Worm (Caenorhabditis elegans) whole organism, L3 larva: ENCODE measurements around the gene ubq-1.

Source experiments
- R02D3.7 ChIP-seq: fragments of 150-350 bp; optimal IDR thresholded peaks from 2 replicates; lab custom pipeline; 2014; ENCODE audit warnings: missing biosample characterization, missing genetic modification characterization
- aly-2 ChIP-seq: fragments of 150-350 bp; optimal IDR thresholded peaks from 2 replicates; lab custom pipeline; 2014; ENCODE audit warnings: missing biosample characterization, missing genetic modification characterization
- ama-1 ChIP-seq: fragments of 150-350 bp; optimal IDR thresholded peaks from 2 replicates; lab custom pipeline; 2018
- ceh-16 ChIP-seq: sonication (generic microtip); optimal IDR thresholded peaks from 2 replicates; lab custom pipeline; 2017; ENCODE audit warnings: missing biosample characterization, missing genetic modification characterization
- ceh-28 ChIP-seq: fragments of 150-350 bp; optimal IDR thresholded peaks from 2 replicates; lab custom pipeline; 2014; ENCODE audit warnings: missing biosample characterization, missing genetic modification reagents, missing genetic modification characterization
- ceh-82 ChIP-seq: fragments of 150-350 bp; optimal IDR thresholded peaks from 2 replicates; lab custom pipeline; 2014; ENCODE audit warnings: missing biosample characterization, missing genetic modification characterization
- ceh-9 ChIP-seq: sonication (generic microtip); optimal IDR thresholded peaks from 2 replicates; lab custom pipeline; 2018; ENCODE audit warnings: missing biosample characterization, missing genetic modification characterization
- daf-12 ChIP-seq: fragments of 150-350 bp; optimal IDR thresholded peaks from 2 replicates; lab custom pipeline; 2014; ENCODE audit warnings: missing biosample characterization, missing genetic modification reagents, missing genetic modification characterization
- egl-27 ChIP-seq: sonication (generic microtip); optimal IDR thresholded peaks from 4 replicates; lab custom pipeline; 2017; ENCODE audit warnings: missing biosample characterization, missing genetic modification reagents, missing genetic modification characterization
- egl-5 ChIP-seq: fragments of 150-350 bp; optimal IDR thresholded peaks from 2 replicates; lab custom pipeline; 2017; ENCODE audit warnings: missing biosample characterization, missing genetic modification reagents, missing genetic modification characterization, inconsistent platforms
- elt-1 ChIP-seq: fragments of 150-350 bp; optimal IDR thresholded peaks from 2 replicates; lab custom pipeline; 2014; ENCODE audit warnings: missing biosample characterization, missing genetic modification characterization
- elt-2 ChIP-seq: sonication (generic microtip); optimal IDR thresholded peaks from 2 replicates; lab custom pipeline; 2016; ENCODE audit warnings: missing genetic modification reagents, mild to moderate bottlenecking, missing genetic modification characterization, missing compliant biosample characterization
- fkh-2 ChIP-seq: fragments of 150-350 bp; optimal IDR thresholded peaks from 2 replicates; lab custom pipeline; 2014; ENCODE audit warnings: missing biosample characterization, missing genetic modification reagents, missing genetic modification characterization
- fos-1 ChIP-seq: fragments of 150-350 bp; optimal IDR thresholded peaks from 2 replicates; lab custom pipeline; 2014; ENCODE audit warnings: missing biosample characterization, missing genetic modification characterization
- hmg-11 ChIP-seq: sonication (generic microtip); optimal IDR thresholded peaks from 2 replicates; lab custom pipeline; 2016; ENCODE audit warnings: missing genetic modification characterization, missing compliant biosample characterization
- jun-1 ChIP-seq: fragments of 150-350 bp; optimal IDR thresholded peaks from 2 replicates; lab custom pipeline; 2014; ENCODE audit warnings: missing biosample characterization, missing genetic modification reagents, missing genetic modification characterization
- lin-15B ChIP-seq: fragments of 150-350 bp; optimal IDR thresholded peaks from 2 replicates; lab custom pipeline; 2014; ENCODE audit warnings: missing biosample characterization, missing genetic modification characterization
- lin-39 ChIP-seq: fragments of 150-350 bp; optimal IDR thresholded peaks from 2 replicates; lab custom pipeline; 2018; ENCODE audit warnings: missing biosample characterization, missing genetic modification reagents, missing genetic modification characterization
- lsy-12 ChIP-seq: sonication (generic microtip); optimal IDR thresholded peaks from 2 replicates; lab custom pipeline; 2016; ENCODE audit warnings: mild to moderate bottlenecking, missing genetic modification characterization, missing compliant biosample characterization
- mdl-1 ChIP-seq: fragments of 150-350 bp; optimal IDR thresholded peaks from 2 replicates; lab custom pipeline; 2014; ENCODE audit warnings: missing biosample characterization, missing genetic modification characterization
- mml-1 ChIP-seq: fragments of 150-350 bp; sonication (generic microtip); optimal IDR thresholded peaks from 3 replicates; lab custom pipeline; 2014; ENCODE audit warnings: missing biosample characterization, missing genetic modification characterization
- nfya-1 ChIP-seq: sonication (generic microtip); optimal IDR thresholded peaks from 2 replicates; lab custom pipeline; 2017; ENCODE audit warnings: missing genetic modification characterization, mild to moderate bottlenecking, missing compliant biosample characterization, antibody characterized with exemption, moderate library complexity; ENCODE audit not compliant: insufficient read depth
- nhr-11 ChIP-seq: fragments of 150-350 bp; optimal IDR thresholded peaks from 2 replicates; lab custom pipeline; 2014; ENCODE audit warnings: missing biosample characterization, missing genetic modification characterization
- nhr-23 ChIP-seq: fragments of 150-350 bp; optimal IDR thresholded peaks from 2 replicates; lab custom pipeline; 2014; ENCODE audit warnings: missing biosample characterization, missing genetic modification reagents, missing genetic modification characterization
- nhr-25 ChIP-seq: sonication (generic microtip); optimal IDR thresholded peaks from 2 replicates; lab custom pipeline; 2017; ENCODE audit warnings: missing biosample characterization, missing genetic modification characterization
- nhr-28 ChIP-seq: fragments of 150-350 bp; optimal IDR thresholded peaks from 2 replicates; lab custom pipeline; 2014; ENCODE audit warnings: missing biosample characterization, missing genetic modification characterization
- nhr-43 ChIP-seq: sonication (generic microtip); optimal IDR thresholded peaks from 2 replicates; lab custom pipeline; 2016; ENCODE audit warnings: mild to moderate bottlenecking, missing genetic modification characterization, missing compliant biosample characterization; ENCODE audit not compliant: poor library complexity, severe bottlenecking
- nhr-67 ChIP-seq: fragments of 150-350 bp; optimal IDR thresholded peaks from 2 replicates; lab custom pipeline; 2014; ENCODE audit warnings: missing biosample characterization, missing genetic modification characterization
- nhr-76 ChIP-seq: fragments of 150-350 bp; sonication (generic microtip); optimal IDR thresholded peaks from 5 replicates; lab custom pipeline; 2014; ENCODE audit warnings: missing biosample characterization, missing genetic modification characterization
- nhr-77 ChIP-seq: fragments of 150-350 bp; optimal IDR thresholded peaks from 2 replicates; lab custom pipeline; 2014; ENCODE audit warnings: missing biosample characterization, missing genetic modification characterization
- pha-4 ChIP-seq: fragments of 150-350 bp; optimal IDR thresholded peaks from 2 replicates; lab custom pipeline; 2014; ENCODE audit warnings: missing biosample characterization, missing genetic modification reagents, missing genetic modification characterization
- sea-2 ChIP-seq: fragments of 150-350 bp; sonication (generic microtip); optimal IDR thresholded peaks from 4 replicates; lab custom pipeline; 2014; ENCODE audit warnings: missing biosample characterization, missing genetic modification reagents, missing genetic modification characterization
- skn-1 ChIP-seq: fragments of 150-350 bp; optimal IDR thresholded peaks from 2 replicates; lab custom pipeline; 2014; ENCODE audit warnings: missing biosample characterization, missing genetic modification characterization
- snpc-4 ChIP-seq: fragments of 150-350 bp; optimal IDR thresholded peaks from 2 replicates; lab custom pipeline; 2014; ENCODE audit warnings: missing biosample characterization, missing genetic modification characterization
- tbx-2 ChIP-seq: sonication (generic microtip); optimal IDR thresholded peaks from 2 replicates; lab custom pipeline; 2016; ENCODE audit warnings: mild to moderate bottlenecking, missing genetic modification characterization, missing compliant biosample characterization
- unc-39 ChIP-seq: sonication (generic microtip); optimal IDR thresholded peaks from 4 replicates; lab custom pipeline; 2017; ENCODE audit warnings: missing biosample characterization, missing genetic modification characterization
- unc-62 ChIP-seq: fragments of 150-350 bp; sonication (generic microtip); optimal IDR thresholded peaks from 4 replicates; lab custom pipeline; 2014; ENCODE audit warnings: missing biosample characterization, missing genetic modification reagents, missing genetic modification characterization
- zag-1 ChIP-seq: fragments of 150-350 bp; optimal IDR thresholded peaks from 2 replicates; lab custom pipeline; 2014; ENCODE audit warnings: missing biosample characterization, missing genetic modification characterization
- ztf-11 ChIP-seq: fragments of 150-350 bp; optimal IDR thresholded peaks from 2 replicates; lab custom pipeline; 2014; ENCODE audit warnings: missing biosample characterization, missing genetic modification characterization

ubq-1 gene

DNA sequence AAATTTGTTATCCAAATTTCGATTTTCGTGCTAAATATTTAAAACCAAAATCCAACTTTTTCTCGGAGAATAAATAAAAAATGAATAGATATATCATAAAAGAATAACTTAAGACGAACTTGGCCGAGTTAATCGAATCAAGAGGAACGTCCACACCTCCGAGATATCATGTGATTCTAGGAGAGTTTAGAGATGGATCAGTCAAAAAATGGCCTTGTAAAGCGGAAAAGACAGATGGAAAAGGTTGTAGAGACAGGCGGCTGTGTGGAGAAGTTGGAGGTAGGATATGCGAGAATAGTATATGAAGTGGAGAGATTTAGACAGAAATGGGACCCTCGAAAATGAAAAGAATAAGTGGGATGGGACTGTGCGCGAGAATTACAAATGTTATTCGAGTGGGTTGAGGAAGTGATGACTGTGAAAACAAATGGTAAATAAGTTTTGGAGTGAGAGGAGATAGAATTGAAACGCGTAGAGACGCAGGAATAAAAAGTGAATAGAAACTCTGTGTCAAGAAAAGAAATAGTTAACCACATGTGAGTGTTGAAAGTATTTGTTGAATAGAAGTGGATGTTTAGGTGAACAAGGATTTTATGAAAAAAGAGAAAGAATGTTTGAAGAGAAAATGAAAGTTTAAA, 42.8 kb downstream of the ubq-1 start:
- TF ChIP-seq lsy-12 (tag; lab: Kevin White, UChicago) (no peak), nhr-76 (no peak), snpc-4 (tag; lab: Kevin White, UChicago) (no peak), nhr-23 (peak; percentile 20), mml-1 (tag; lab: Kevin White, UChicago) (no peak), nhr-77 (tag; lab: Kevin White, UChicago) (no peak), pha-4 (tag; lab: Kevin White, UChicago) (peak; percentile 46), egl-5 (tag; lab: Kevin White, UChicago) (no peak), unc-62 (GFP tag; lab: Kevin White, UChicago) (no peak), ceh-9 (tag; lab: Kevin White, UChicago) (no peak), nhr-11 (tag; lab: Kevin White, UChicago) (no peak), zag-1 (tag; lab: Kevin White, UChicago) (no peak), nhr-67 (tag; lab: Kevin White, UChicago) (no peak), elt-2 (no peak), nhr-25 (tag; lab: Kevin White, UChicago) (peak; percentile 55), daf-12 (no peak), ceh-28 (tag; lab: Kevin White, UChicago) (no peak)

DNA sequence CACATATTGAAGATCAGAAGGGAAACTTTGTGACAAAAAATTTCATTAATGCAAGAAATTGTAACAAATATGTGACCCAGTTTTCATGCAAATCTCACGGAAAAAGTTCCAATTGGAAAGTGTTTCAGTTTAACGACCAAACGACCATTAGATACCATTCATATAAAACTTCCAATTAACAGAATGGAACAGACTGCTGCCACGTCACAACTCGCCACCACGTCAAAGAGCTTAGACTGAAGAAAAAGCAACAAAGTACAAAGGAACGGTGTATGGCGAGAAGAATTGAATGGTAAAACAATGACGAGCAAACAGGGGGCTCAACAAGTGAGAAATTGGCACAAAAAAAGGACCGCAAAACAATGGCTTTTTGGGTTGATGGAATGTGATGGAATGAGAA, 45.3 kb downstream of the ubq-1 start, which contains the start of gene T04C9.3:
Gene T04C9.3 (plus strand): TSS at position 301 of the 400 bp plus-strand sequence.
- TF ChIP-seq sea-2 (GFP tag; lab: Kevin White, UChicago) (no peak), skn-1 (tag; lab: Kevin White, UChicago) (no peak), nfya-1 (tag; lab: Kevin White, UChicago) (no peak), ama-1 (no peak), nhr-77 (tag; lab: Kevin White, UChicago) (no peak), elt-2 (no peak), unc-39 (tag; lab: Kevin White, UChicago) (no peak), ceh-16 (tag; lab: Kevin White, UChicago) (no peak), fos-1 (tag; lab: Kevin White, UChicago) (no peak), ztf-11 (no peak), daf-12 (no peak), egl-5 (tag; lab: Kevin White, UChicago) (no peak)

DNA sequence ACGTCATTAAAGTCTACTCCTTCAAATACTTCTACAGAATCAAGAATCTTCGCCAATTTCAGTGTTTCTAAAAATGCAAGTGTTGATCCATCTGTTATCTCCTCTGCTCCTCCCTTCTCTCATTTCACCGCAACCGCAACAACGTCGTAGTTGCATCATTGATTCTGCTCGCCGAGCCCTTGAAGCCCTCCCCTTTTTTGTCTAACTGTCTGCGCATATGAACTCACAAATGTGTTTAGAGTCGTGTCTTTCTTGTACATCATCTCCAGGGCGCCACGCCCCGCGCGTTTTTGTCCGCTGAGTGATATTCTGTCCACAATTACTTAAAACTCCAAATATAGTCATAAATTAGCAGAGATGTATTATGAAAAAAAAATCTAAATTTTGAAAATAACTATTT, 48.0 kb downstream of the ubq-1 start:
- no peak for TF ChIP-seq unc-62 (GFP tag; lab: Kevin White, UChicago)
- peak; percentile 74 for TF ChIP-seq lin-39 (tag; lab: Kevin White, UChicago)
- TF ChIP-seq nfya-1 (tag; lab: Kevin White, UChicago), result peak; percentile 63
- no peak for TF ChIP-seq mdl-1 (tag; lab: Kevin White, UChicago)
- TF ChIP-seq egl-27 (tag; lab: Kevin White, UChicago), result no peak
- no peak for TF ChIP-seq snpc-4 (tag; lab: Kevin White, UChicago)
- no peak for TF ChIP-seq fkh-2 (tag; lab: Kevin White, UChicago)
- peak; percentile 63 for TF ChIP-seq egl-5 (tag; lab: Kevin White, UChicago)
- no peak for TF ChIP-seq pha-4 (tag; lab: Kevin White, UChicago)
- TF ChIP-seq elt-1 (tag; lab: Kevin White, UChicago), result no peak
- TF ChIP-seq ceh-16 (tag; lab: Kevin White, UChicago), result no peak
- no peak for TF ChIP-seq skn-1 (tag; lab: Kevin White, UChicago)
- TF ChIP-seq nhr-43 (tag; lab: Kevin White, UChicago), result no peak
- no peak for TF ChIP-seq R02D3.7 (tag; lab: Kevin White, UChicago)
- TF ChIP-seq hmg-11, result no peak
- TF ChIP-seq fos-1 (tag; lab: Kevin White, UChicago), result no peak
- no peak for TF ChIP-seq nhr-11 (tag; lab: Kevin White, UChicago)
- no peak for TF ChIP-seq ceh-9 (tag; lab: Kevin White, UChicago)
- TF ChIP-seq lin-15B (tag; lab: Kevin White, UChicago), result no peak

DNA sequence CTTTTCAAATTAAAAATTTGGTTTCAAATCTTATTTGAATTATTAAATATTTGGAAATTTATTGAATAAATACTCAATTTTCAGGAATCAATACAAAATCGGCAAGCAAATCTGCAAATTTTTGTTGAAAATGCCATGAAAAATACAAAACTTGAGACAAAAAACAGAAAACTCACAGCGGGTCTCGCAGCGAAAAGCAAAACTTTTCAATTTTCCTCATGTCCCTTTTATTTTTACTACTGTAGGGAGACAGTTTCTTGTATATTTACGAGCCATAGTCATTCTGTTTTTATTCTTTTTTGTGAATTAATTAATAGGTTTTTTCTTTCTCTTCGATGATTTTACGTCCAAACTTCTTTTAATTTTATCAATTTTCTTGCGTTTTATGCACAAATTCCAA, 48.4 kb downstream of the ubq-1 start:
- TF ChIP-seq mdl-1 (tag; lab: Kevin White, UChicago), result no peak
- TF ChIP-seq tbx-2 (tag; lab: Kevin White, UChicago), result no peak
- no peak for TF ChIP-seq unc-39 (tag; lab: Kevin White, UChicago)
- no peak for TF ChIP-seq nhr-28 (tag; lab: Kevin White, UChicago)
- TF ChIP-seq mml-1 (tag; lab: Kevin White, UChicago), result no peak
- TF ChIP-seq ama-1, result no peak
- TF ChIP-seq ceh-16 (tag; lab: Kevin White, UChicago), result no peak
- no peak for TF ChIP-seq lin-39 (tag; lab: Kevin White, UChicago)
- no peak for TF ChIP-seq aly-2 (tag; lab: Kevin White, UChicago)
- no peak for TF ChIP-seq jun-1 (tag; lab: Kevin White, UChicago)
- TF ChIP-seq ceh-82, result no peak
- TF ChIP-seq pha-4 (tag; lab: Kevin White, UChicago), result no peak
